Fruit fly (Drosophila melanogaster): ENCODE data around the gene RpL9.

RpL9 gene

dm6 chr2L:10967257-10968008 is 36.6 kb downstream of the RpL9 start (continued):
- TF ChIP-seq dsx (GFP tag; optimal IDR thresholded peaks at IDR 0.05; ENCODE audit: poor library complexity, severe bottlenecking) (no peak), CG6276 (GFP tag; optimal IDR thresholded peaks at IDR 0.05) (no peak), Sox102F (GFP tag; optimal IDR thresholded peaks at IDR 0.05) (peak; percentile 61), Eip78C (GFP tag) (peak; percentile 77), CG11294 (GFP tag; IDR thresholded peaks at IDR 0.05) (no peak; the same call in 1 of the 2 replicates), svp (GFP tag) (peak; percentile 93), vri (GFP tag; optimal IDR thresholded peaks at IDR 0.05) (peak; percentile 17), spab (GFP tag; optimal IDR thresholded peaks at IDR 0.05) (peak; percentile 73), Hr38 (GFP tag; optimal IDR thresholded peaks at IDR 0.05) (no peak), Lpt (GFP tag; optimal IDR thresholded peaks at IDR 0.05) (peak; percentile 28)

DNA sequence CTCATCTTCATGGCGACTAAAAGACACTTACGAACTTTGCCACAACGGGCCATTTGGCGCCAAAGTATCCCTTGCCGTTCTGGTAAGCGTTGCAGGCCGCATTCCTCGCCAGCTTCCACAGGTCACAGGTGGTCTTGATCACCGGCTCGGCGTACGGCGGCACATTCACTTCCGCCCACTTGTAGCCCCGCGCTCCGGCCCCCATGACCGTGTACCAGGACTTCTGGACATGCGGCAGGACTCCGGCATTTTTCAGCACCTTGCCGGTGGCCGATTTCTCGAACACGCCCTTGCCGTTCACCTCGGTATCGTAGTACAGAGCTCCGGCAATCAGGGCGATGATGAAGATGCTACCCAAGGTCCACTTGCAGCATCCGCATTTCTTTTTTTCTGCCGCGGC is 38.0 kb downstream of the RpL9 start:
- TF ChIP-seq dac (GFP tag; optimal IDR thresholded peaks at IDR 0.05) (no peak), CG8632 (GFP tag; optimal IDR thresholded peaks at IDR 0.05) (no peak), vri (GFP tag; optimal IDR thresholded peaks at IDR 0.05) (no peak), Met (GFP tag; optimal IDR thresholded peaks at IDR 0.05) (no peak), CG7368 (GFP tag; optimal IDR thresholded peaks at IDR 0.05) (no peak), CG8119 (GFP tag; IDR thresholded peaks at IDR 0.05) (no peak), acj6 (GFP tag; optimal IDR thresholded peaks at IDR 0.05) (no peak), CG1621 (tag; optimal IDR thresholded peaks at IDR 0.05) (no peak), Blimp-1 (GFP tag; optimal IDR thresholded peaks at IDR 0.05) (no peak), Hr38 (GFP tag; optimal IDR thresholded peaks at IDR 0.05) (no peak), CG6808 (GFP tag; optimal IDR thresholded peaks at IDR 0.05) (no peak), CG3919 (GFP tag; optimal IDR thresholded peaks at IDR 0.05) (no peak), Hr4 (GFP tag; optimal IDR thresholded peaks at IDR 0.05) (no peak), CG6276 (GFP tag; optimal IDR thresholded peaks at IDR 0.05) (no peak), spab (GFP tag; optimal IDR thresholded peaks at IDR 0.05) (no peak), CG4318 (GFP tag; optimal IDR thresholded peaks at IDR 0.05) (no peak), fkh (GFP tag; optimal IDR thresholded peaks at IDR 0.05) (no peak), net (GFP tag; optimal IDR thresholded peaks at IDR 0.05) (no peak), achi (GFP tag; optimal IDR thresholded peaks at IDR 0.05) (no peak), lz (GFP tag; optimal IDR thresholded peaks at IDR 0.05) (no peak)

dm6 chr2L:10964493-10964892 is 39.5 kb downstream of the RpL9 start:
- TF ChIP-seq Eip78C (GFP tag) (no peak), eg (GFP tag; IDR thresholded peaks at IDR 0.05) (no peak), CG16779 (tag; optimal IDR thresholded peaks at IDR 0.05) (no peak)

- no peak for TF ChIP-seq CG11902 (GFP tag; optimal IDR thresholded peaks at IDR 0.05)
- TF ChIP-seq Sox14 (GFP tag; optimal IDR thresholded peaks at IDR 0.05) = no peak
- no peak for TF ChIP-seq CG7368 (GFP tag; optimal IDR thresholded peaks at IDR 0.05)
Measured at dm6 chr2L:10963979-10964378, 40.0 kb downstream of the RpL9 start, which contains the start of gene dpr2. TSS of gene dpr2 (minus strand) at chr2L:10964153.
